Worm (Caenorhabditis elegans): ENCODE measurements around the gene K01H12.4.

K01H12.4 gene

DNA sequence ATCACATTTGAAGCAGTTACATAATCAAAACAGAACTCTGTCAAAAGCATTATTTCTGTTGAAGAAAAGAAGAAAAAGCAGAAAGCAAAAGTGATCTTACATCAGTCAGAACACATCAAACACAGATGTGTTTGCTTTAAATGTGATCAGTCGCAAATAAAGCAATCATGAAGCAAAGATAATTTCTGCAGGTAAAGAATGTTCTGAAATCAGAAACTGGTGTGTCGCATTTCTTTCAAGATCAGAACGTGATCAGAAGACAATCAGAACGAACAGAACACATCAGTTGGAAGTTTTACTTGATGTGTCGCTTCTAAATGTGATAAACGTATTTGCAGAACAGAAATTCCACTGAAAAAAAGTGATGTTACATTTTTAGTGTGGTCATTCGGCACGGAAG, 13.8 kb upstream of the K01H12.4 start:
- TF ChIP-seq pqm-1 (tag; optimal IDR thresholded peaks at IDR 0.05) (no peak), hlh-15 (tag; optimal IDR thresholded peaks at IDR 0.05) (no peak), elt-4 (tag; optimal IDR thresholded peaks at IDR 0.05) (no peak), zip-5 (tag; optimal IDR thresholded peaks at IDR 0.05) (no peak), hlh-6 (tag; optimal IDR thresholded peaks at IDR 0.05) (no peak), ceh-9 (tag; optimal IDR thresholded peaks at IDR 0.05) (no peak), ceh-45 (GFP tag; IDR thresholded peaks at IDR 0.05) (no peak), mec-3 (tag; optimal IDR thresholded peaks at IDR 0.05; ENCODE audit: borderline replicate concordance) (no peak), syd-9 (tag; optimal IDR thresholded peaks at IDR 0.05) (no peak), ets-4 (tag; optimal IDR thresholded peaks at IDR 0.05) (no peak), pha-2 (tag; optimal IDR thresholded peaks at IDR 0.05) (no peak)

DNA sequence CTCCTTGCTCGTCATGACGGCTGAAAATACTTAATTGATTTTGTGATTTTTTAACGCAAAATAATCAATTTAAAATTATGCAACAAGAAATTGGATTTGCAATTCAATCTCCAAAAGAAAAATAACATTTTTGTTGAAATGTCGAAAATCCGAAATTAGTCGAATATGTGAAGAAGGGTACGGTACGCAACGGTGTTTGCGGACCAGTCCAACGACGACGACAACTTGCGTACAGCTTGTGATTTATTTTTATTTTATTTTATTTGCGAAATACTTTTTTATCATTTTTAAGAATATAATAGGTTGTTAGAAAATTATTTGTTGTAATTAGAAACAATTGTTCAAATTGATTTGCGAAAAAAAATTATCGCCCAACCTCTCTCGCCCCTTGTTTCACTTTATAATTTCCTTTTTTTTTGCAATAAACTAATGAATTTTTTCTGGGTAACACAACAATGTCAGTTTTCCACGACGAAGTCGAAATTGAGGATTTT, 6.1 kb upstream of the K01H12.4 start, which contains the start of the genes dcaf-1 and dph-3:
TSS of gene dcaf-1 (minus strand) at position 20 of the 494 bp plus-strand sequence.
TSS of gene dph-3 (plus strand) at position 444 of the 494 bp plus-strand sequence.
- TF ChIP-seq hlh-15 (tag; optimal IDR thresholded peaks at IDR 0.05) = no peak
- peak; percentile 11 for TF ChIP-seq unc-42 (tag; optimal IDR thresholded peaks at IDR 0.05)
- no peak for TF ChIP-seq npax-4 (tag; optimal IDR thresholded peaks at IDR 0.05)
- TF ChIP-seq pros-1 (tag; optimal IDR thresholded peaks at IDR 0.05) = no peak
- TF ChIP-seq gmeb-2 (tag; optimal IDR thresholded peaks at IDR 0.05) = no peak
- TF ChIP-seq nhr-232 (tag; optimal IDR thresholded peaks at IDR 0.05) = no peak
- TF ChIP-seq tbx-2 (tag; optimal IDR thresholded peaks at IDR 0.05) = no peak
- no peak for TF ChIP-seq dve-1 (tag; optimal IDR thresholded peaks at IDR 0.05)
- TF ChIP-seq Y22D7AL.16 (tag; optimal IDR thresholded peaks at IDR 0.05) = no peak
- no peak for TF ChIP-seq pat-9 (tag; optimal IDR thresholded peaks at IDR 0.05)
- TF ChIP-seq ceh-31 (tag; optimal IDR thresholded peaks at IDR 0.05) = no peak
- peak; percentile 10 for TF ChIP-seq nfya-1 (tag; optimal IDR thresholded peaks at IDR 0.05)
- no peak for TF ChIP-seq ceh-2 (tag; optimal IDR thresholded peaks at IDR 0.05)
- TF ChIP-seq zip-5 (tag; optimal IDR thresholded peaks at IDR 0.05) = no peak

DNA sequence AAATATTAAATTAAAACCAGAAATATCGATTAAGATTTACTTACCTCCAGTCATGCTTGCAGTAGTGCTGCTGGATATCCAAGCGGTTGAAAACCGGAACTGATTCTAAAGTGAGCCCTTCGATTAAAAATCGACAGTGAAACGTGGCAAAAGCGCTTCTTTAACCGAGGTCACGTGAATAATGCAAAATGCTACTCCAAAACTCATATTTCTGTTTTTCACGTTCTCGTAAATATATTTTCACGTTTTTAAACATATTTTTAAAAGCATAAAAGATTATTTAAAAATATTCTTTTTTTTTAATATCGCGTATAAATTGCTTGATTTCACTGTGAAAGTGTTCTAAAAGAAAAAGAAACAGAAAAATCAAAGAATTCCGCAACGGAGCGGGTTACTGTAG, 3.7 kb upstream of the K01H12.4 start, which contains the start of gene ant-1.3:
TSS of gene ant-1.3 (minus strand) at position 101 of the 400 bp plus-strand sequence.
- no peak for TF ChIP-seq ztf-16 (tag; optimal IDR thresholded peaks at IDR 0.05)

DNA sequence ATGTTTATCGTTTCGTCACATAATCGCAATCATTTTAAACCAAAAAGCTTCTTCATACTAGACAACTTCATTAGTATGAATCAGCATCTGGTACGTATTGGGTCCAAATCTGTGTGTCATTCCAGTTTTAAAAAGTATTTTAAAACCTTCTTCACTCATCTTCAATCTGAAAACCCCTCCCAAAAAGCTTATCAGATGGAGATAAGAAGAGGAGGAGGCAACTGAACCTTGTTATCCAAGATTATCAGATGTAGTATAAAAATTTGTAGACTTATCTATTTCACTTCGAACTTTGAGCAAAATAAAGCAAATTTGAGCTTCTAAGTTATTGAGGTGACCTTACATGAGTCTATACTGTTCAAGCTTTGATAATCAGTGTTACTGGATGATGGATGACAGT, 3.0 kb upstream of the K01H12.4 start, which contains the start of gene nhr-38:
TSS of gene nhr-38 (plus strand) at position 301 of the 400 bp plus-strand sequence.
- TF ChIP-seq pax-1 (tag; optimal IDR thresholded peaks at IDR 0.05) (no peak), elt-4 (tag; optimal IDR thresholded peaks at IDR 0.05) (no peak), hlh-30 (tag; optimal IDR thresholded peaks at IDR 0.05; ENCODE audit: insufficient read depth) (no peak), zip-5 (tag; optimal IDR thresholded peaks at IDR 0.05) (no peak), dmd-4 (tag; optimal IDR thresholded peaks at IDR 0.05; ENCODE audit: borderline replicate concordance) (no peak), Y22D7AL.16 (tag; optimal IDR thresholded peaks at IDR 0.05) (no peak), ceh-14 (tag; optimal IDR thresholded peaks at IDR 0.05) (no peak), eyg-1 (tag; optimal IDR thresholded peaks at IDR 0.05) (no peak), ceh-45 (GFP tag; IDR thresholded peaks at IDR 0.05) (no peak), sdc-2 (tag; optimal IDR thresholded peaks at IDR 0.05) (no peak)

DNA sequence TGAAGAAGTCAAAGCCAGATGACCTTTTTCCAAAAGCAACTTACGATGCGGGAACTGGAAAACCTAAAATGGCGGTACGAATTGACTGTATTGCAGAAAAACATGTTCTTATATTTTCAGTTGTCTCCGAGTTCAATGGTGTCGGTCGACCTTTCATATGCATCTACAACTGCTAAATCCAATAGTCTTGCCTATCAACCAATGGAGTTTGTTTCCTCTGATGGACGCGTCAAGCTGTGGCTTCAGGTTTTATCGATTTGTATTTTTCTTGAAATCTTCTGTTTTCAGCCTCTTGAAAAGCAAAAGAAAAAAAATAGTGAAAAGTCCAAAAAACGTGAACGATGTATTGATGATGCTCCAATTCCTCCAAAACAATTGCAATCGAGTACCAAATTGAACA, 1.4 kb downstream of the K01H12.4 start:
- TF ChIP-seq nfya-1 (tag; optimal IDR thresholded peaks at IDR 0.05) = no peak
- no peak for TF ChIP-seq pqm-1 (tag; optimal IDR thresholded peaks at IDR 0.05)
- TF ChIP-seq zip-5 (tag; optimal IDR thresholded peaks at IDR 0.05) = no peak
- TF ChIP-seq ceh-30 (tag; optimal IDR thresholded peaks at IDR 0.05) = no peak
- TF ChIP-seq Y22D7AL.16 (tag; optimal IDR thresholded peaks at IDR 0.05) = no peak
- TF ChIP-seq hlh-13 (GFP tag; optimal IDR thresholded peaks at IDR 0.05) = no peak
- TF ChIP-seq ztf-16 (tag; optimal IDR thresholded peaks at IDR 0.05) = no peak
- no peak for TF ChIP-seq ceh-48 (tag; optimal IDR thresholded peaks at IDR 0.05)
- TF ChIP-seq ref-2 (tag; optimal IDR thresholded peaks at IDR 0.05) = no peak
- TF ChIP-seq elt-4 (tag; optimal IDR thresholded peaks at IDR 0.05) = no peak
